Fruit fly (Drosophila melanogaster) whole organism, embryonic: Measurements from ENCODE around the gene timeout.

Experiments used
- Abd-B ChIP-seq: fragments of 200-800 bp; sonication (Bioruptor generic); optimal IDR thresholded peaks from 2 replicates; lab custom pipeline; 2018; ENCODE audit warnings: missing biosample characterization, mild to moderate bottlenecking, missing genetic modification characterization, moderate library complexity
- B-H2 ChIP-seq: fragments of 200-800 bp; sonication (Bioruptor generic); optimal IDR thresholded peaks from 2 replicates; lab custom pipeline; 2018; ENCODE audit warnings: missing biosample characterization, mild to moderate bottlenecking, missing genetic modification characterization
- Bteb2 ChIP-seq: fragments of 200-800 bp; sonication (Bioruptor generic); optimal IDR thresholded peaks from 2 replicates; lab custom pipeline; 2016; ENCODE audit warnings: missing biosample characterization, missing genetic modification characterization
- C15 ChIP-seq: fragments of 200-800 bp; sonication (Bioruptor generic); IDR thresholded peaks from 3 replicates; pipeline ENCODE4 v1.3.6; 2022; ENCODE audit warnings: missing biosample characterization, missing genetic modification characterization
- CG10565 ChIP-seq: fragments of 200-800 bp; sonication (Bioruptor generic); optimal IDR thresholded peaks from 3 replicates; lab custom pipeline; 2016; ENCODE audit warnings: missing biosample characterization, mild to moderate bottlenecking, missing genetic modification characterization
- CG12219 ChIP-seq: fragments of 200-800 bp; sonication (Bioruptor generic); optimal IDR thresholded peaks from 3 replicates; lab custom pipeline; 2018; ENCODE audit warnings: missing biosample characterization, mild to moderate bottlenecking, missing genetic modification characterization
- CG13424 ChIP-seq: fragments of 200-800 bp; sonication (Bioruptor generic); optimal IDR thresholded peaks from 2 replicates; lab custom pipeline; 2019; ENCODE audit warnings: missing biosample characterization, mild to moderate bottlenecking, missing genetic modification characterization, moderate library complexity
- CG13894 ChIP-seq: fragments of 200-800 bp; sonication (Bioruptor generic); optimal IDR thresholded peaks from 3 replicates; lab custom pipeline; 2018; ENCODE audit warnings: missing biosample characterization, mild to moderate bottlenecking, missing genetic modification characterization, moderate library complexity
- CG15073 ChIP-seq: fragments of 200-800 bp; sonication (Bioruptor generic); optimal IDR thresholded peaks from 2 replicates; lab custom pipeline; 2016; ENCODE audit warnings: missing biosample characterization, missing genetic modification characterization
- CG1529 ChIP-seq: fragments of 200-800 bp; sonication (Bioruptor generic); optimal IDR thresholded peaks from 3 replicates; lab custom pipeline; 2018; ENCODE audit warnings: missing biosample characterization, missing genetic modification characterization
- CG16813 ChIP-seq: fragments of 200-800 bp; sonication (Bioruptor generic); IDR thresholded peaks from 3 replicates; pipeline ENCODE4 v1.3.6; 2022; ENCODE audit warnings: missing biosample characterization, missing genetic modification characterization; ENCODE audit not compliant: partially characterized antibody
- CG17359 ChIP-seq: fragments of 200-800 bp; sonication (Bioruptor generic); optimal IDR thresholded peaks from 3 replicates; lab custom pipeline; 2018; ENCODE audit warnings: missing biosample characterization, mild to moderate bottlenecking, missing genetic modification characterization, moderate library complexity
- CG17568 ChIP-seq: fragments of 200-800 bp; sonication (Bioruptor generic); optimal IDR thresholded peaks from 2 replicates; lab custom pipeline; 2018; ENCODE audit warnings: missing biosample characterization, mild to moderate bottlenecking, missing genetic modification characterization, moderate library complexity
- CG3838 ChIP-seq: fragments of 200-800 bp; sonication (Bioruptor generic); optimal IDR thresholded peaks from 3 replicates; lab custom pipeline; 2016; ENCODE audit warnings: missing biosample characterization, missing genetic modification characterization
- CG4360 ChIP-seq: fragments of 200-800 bp; sonication (Bioruptor generic); IDR thresholded peaks from 2 replicates; pipeline ENCODE4 v1.3.6; 2022; ENCODE audit warnings: missing biosample characterization, missing genetic modification characterization
- CG4730 ChIP-seq: fragments of 200-800 bp; sonication (Bioruptor generic); IDR thresholded peaks from 2 replicates; pipeline ENCODE4 v1.3.6; 2022; ENCODE audit warnings: missing biosample characterization, missing genetic modification characterization
- CG6791 ChIP-seq: fragments of 200-800 bp; sonication (Bioruptor generic); IDR thresholded peaks from 3 replicates; pipeline ENCODE4 v1.3.6; 2022; ENCODE audit warnings: missing biosample characterization, missing genetic modification characterization; ENCODE audit not compliant: partially characterized antibody
- CG7372 ChIP-seq: fragments of 200-800 bp; sonication (Bioruptor generic); IDR thresholded peaks from 2 replicates; pipeline ENCODE4 v1.3.6; 2022; ENCODE audit warnings: missing biosample characterization, missing genetic modification characterization
- CG8281 ChIP-seq: fragments of 200-800 bp; sonication (Bioruptor generic); optimal IDR thresholded peaks from 2 replicates; lab custom pipeline; 2018; ENCODE audit warnings: missing biosample characterization, mild to moderate bottlenecking, missing genetic modification characterization, moderate library complexity
- CG8359 ChIP-seq: fragments of 200-800 bp; sonication (Bioruptor generic); optimal IDR thresholded peaks from 2 replicates; lab custom pipeline; 2017; ENCODE audit warnings: missing biosample characterization, mild to moderate bottlenecking, missing genetic modification characterization, borderline replicate concordance
- CG8478 ChIP-seq: fragments of >200 bp; optimal IDR thresholded peaks from 2 replicates; lab custom pipeline; 2018
- CG9609 ChIP-seq: fragments of 200-800 bp; sonication (Bioruptor generic); optimal IDR thresholded peaks from 3 replicates; lab custom pipeline; 2016; ENCODE audit warnings: missing biosample characterization, missing genetic modification characterization
- CG9727 ChIP-seq: fragments of 200-800 bp; sonication (Bioruptor generic); optimal IDR thresholded peaks from 3 replicates; lab custom pipeline; 2017; ENCODE audit warnings: missing biosample characterization, mild to moderate bottlenecking, missing genetic modification characterization
- CG9876 ChIP-seq: fragments of 200-800 bp; sonication (Bioruptor generic); optimal IDR thresholded peaks from 2 replicates; lab custom pipeline; 2016; ENCODE audit warnings: missing biosample characterization, missing genetic modification characterization
- CkIIα-i1 ChIP-seq: fragments of 200-800 bp; sonication (Bioruptor generic); IDR thresholded peaks from 2 replicates; pipeline ENCODE4 v1.3.6; 2022; ENCODE audit warnings: missing biosample characterization, missing genetic modification characterization
- CoRest ChIP-seq: fragments of 200-800 bp; sonication (Bioruptor generic); optimal IDR thresholded peaks from 3 replicates; lab custom pipeline; 2018; ENCODE audit warnings: missing biosample characterization, mild to moderate bottlenecking, missing genetic modification characterization, moderate library complexity
- H15 ChIP-seq: fragments of 200-800 bp; sonication (Bioruptor generic); IDR thresholded peaks from 3 replicates; pipeline ENCODE4 v1.3.6; 2022; ENCODE audit warnings: missing biosample characterization, missing genetic modification characterization
- Hr78 ChIP-seq, 2 experiments: fragments of 200-800 bp in 1 of 2; fragments of >200 bp in 1 of 2; sonication (Bioruptor generic) in 1 of 2; optimal IDR thresholded peaks; 2 replicates each; lab custom pipeline; 2017 to 2019; ENCODE audit warnings: missing biosample characterization in 2 of 2, missing genetic modification characterization in 2 of 2, mild to moderate bottlenecking in 1 of 2, moderate library complexity in 1 of 2
- Max ChIP-seq: fragments of 200-800 bp; sonication (Bioruptor generic); optimal IDR thresholded peaks from 2 replicates; lab custom pipeline; 2016; ENCODE audit warnings: missing biosample characterization, mild to moderate bottlenecking, missing genetic modification characterization
- Neu2 ChIP-seq: fragments of 200-800 bp; sonication (Bioruptor generic); optimal IDR thresholded peaks from 3 replicates; lab custom pipeline; 2016; ENCODE audit warnings: missing biosample characterization, missing genetic modification characterization, borderline replicate concordance
- Ptx1 ChIP-seq: fragments of 200-800 bp; sonication (Bioruptor generic); IDR thresholded peaks from 2 replicates; pipeline ENCODE4 v1.3.6; 2022; ENCODE audit warnings: missing biosample characterization, missing genetic modification characterization
- Side ChIP-seq: fragments of 200-800 bp; sonication (Bioruptor generic); optimal IDR thresholded peaks from 2 replicates; lab custom pipeline; 2016; ENCODE audit warnings: missing biosample characterization, missing genetic modification characterization
- Tbp ChIP-seq: fragments of >200 bp; optimal IDR thresholded peaks from 2 replicates; lab custom pipeline; 2018; ENCODE audit warnings: missing biosample characterization, missing genetic modification characterization
- Vsx1 ChIP-seq: fragments of 200-800 bp; sonication (Bioruptor generic); optimal IDR thresholded peaks from 2 replicates; lab custom pipeline; 2017; ENCODE audit warnings: missing biosample characterization, mild to moderate bottlenecking, missing genetic modification characterization, missing genetic modification reagents
- chif ChIP-seq, 2 experiments: fragments of 200-800 bp; sonication (Bioruptor generic); optimal IDR thresholded peaks; 3 replicates each; lab custom pipeline; 2016; ENCODE audit warnings: missing biosample characterization in 2 of 2, missing genetic modification characterization in 2 of 2
- chinmo ChIP-seq: fragments of 200-800 bp; sonication (Bioruptor generic); IDR thresholded peaks from 4 replicates; pipeline ENCODE4 v1.3.6; 2022; ENCODE audit warnings: missing biosample characterization, missing genetic modification characterization; ENCODE audit not compliant: partially characterized antibody
- da ChIP-seq: fragments of 200-800 bp; sonication (Bioruptor generic); optimal IDR thresholded peaks from 2 replicates; lab custom pipeline; 2016; ENCODE audit warnings: missing biosample characterization, missing genetic modification characterization
- disco-r ChIP-seq: fragments of 200-800 bp; sonication (Bioruptor generic); optimal IDR thresholded peaks from 2 replicates; lab custom pipeline; 2016; ENCODE audit warnings: missing biosample characterization, missing genetic modification characterization
- fru ChIP-seq: fragments of >200 bp; optimal IDR thresholded peaks from 2 replicates; lab custom pipeline; 2017
- hth ChIP-seq: fragments of >200 bp; optimal IDR thresholded peaks from 2 replicates; lab custom pipeline; 2017; ENCODE audit warnings: inconsistent platforms
- jigr1 ChIP-seq: fragments of 200-800 bp; sonication (Bioruptor generic); IDR thresholded peaks from 3 replicates; pipeline ENCODE4 v1.3.6; 2022; ENCODE audit warnings: missing biosample characterization, missing genetic modification characterization
- kah ChIP-seq: fragments of 200-800 bp; sonication (Bioruptor generic); optimal IDR thresholded peaks from 2 replicates; lab custom pipeline; 2018; ENCODE audit warnings: missing biosample characterization, mild to moderate bottlenecking, missing genetic modification characterization
- lbe ChIP-seq: fragments of 200-800 bp; sonication (Bioruptor generic); optimal IDR thresholded peaks from 2 replicates; lab custom pipeline; 2016; ENCODE audit warnings: missing biosample characterization, mild to moderate bottlenecking, missing genetic modification characterization
- lov ChIP-seq, 2 experiments: fragments of 200-800 bp in 1 of 2; fragments of >200 bp in 1 of 2; sonication (Bioruptor generic) in 1 of 2; IDR thresholded peaks in 1 of 2; optimal IDR thresholded peaks in 1 of 2; 2 replicates in 1 of 2; 3 replicates in 1 of 2; pipeline versions ENCODE4 v1.3.6 to Lab custom; 2017 to 2022; ENCODE audit warnings: missing biosample characterization in 1 of 2, missing genetic modification characterization in 1 of 2
- luna ChIP-seq: fragments of 200-800 bp; sonication (Bioruptor generic); optimal IDR thresholded peaks from 2 replicates; lab custom pipeline; 2016; ENCODE audit warnings: missing biosample characterization, missing genetic modification characterization
- nerfin-1 ChIP-seq: fragments of 200-800 bp; sonication (Bioruptor generic); optimal IDR thresholded peaks from 3 replicates; lab custom pipeline; 2019; ENCODE audit warnings: missing biosample characterization, mild to moderate bottlenecking, missing genetic modification characterization, moderate library complexity
- pb ChIP-seq: fragments of 200-800 bp; sonication (Bioruptor generic); optimal IDR thresholded peaks from 3 replicates; lab custom pipeline; 2016; ENCODE audit warnings: missing biosample characterization, missing genetic modification characterization
- sc ChIP-seq, 3 experiments: fragments of >200 bp in 2 of 3; fragments of 200-800 bp in 1 of 3; sonication (Bioruptor generic) in 1 of 3; optimal IDR thresholded peaks; 2 replicates in 2 of 3; 3 replicates in 1 of 3; lab custom pipeline; 2017; ENCODE audit warnings: mild to moderate bottlenecking in 1 of 3, missing biosample characterization in 1 of 3, missing genetic modification characterization in 1 of 3, missing genetic modification reagents in 1 of 3
- sim ChIP-seq: fragments of 200-800 bp; sonication (Bioruptor generic); IDR thresholded peaks from 2 replicates; pipeline ENCODE4 v1.3.6; 2022; ENCODE audit warnings: missing biosample characterization, missing genetic modification characterization
- slbo ChIP-seq: fragments of 200-800 bp; sonication (Bioruptor generic); IDR thresholded peaks from 2 replicates; pipeline ENCODE4 v1.3.6; 2022; ENCODE audit warnings: missing biosample characterization, missing genetic modification characterization
- trem ChIP-seq: fragments of 200-800 bp; optimal IDR thresholded peaks from 3 replicates; lab custom pipeline; 2019; ENCODE audit warnings: missing biosample characterization, mild to moderate bottlenecking, missing genetic modification characterization, moderate library complexity
- yki ChIP-seq: fragments of >200 bp; optimal IDR thresholded peaks from 3 replicates; lab custom pipeline; 2018

The timeout gene

DNA sequence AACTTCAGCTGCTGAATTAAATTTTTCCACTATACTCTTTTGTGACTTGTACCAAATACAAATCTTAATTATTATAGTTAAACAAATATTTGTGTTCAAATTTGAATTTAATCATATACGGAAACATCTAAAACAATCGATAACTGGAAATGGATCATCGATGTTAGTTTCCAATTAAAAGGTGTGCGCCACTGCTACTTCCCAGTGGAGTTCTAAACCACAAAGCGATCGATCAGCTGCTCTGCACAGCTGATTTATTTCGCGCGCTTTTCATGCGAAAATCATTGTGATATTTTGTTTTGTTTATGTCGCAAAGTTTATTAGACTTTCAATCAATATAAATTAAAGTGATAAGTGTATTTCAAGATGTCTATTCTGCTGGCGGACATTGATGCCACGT, at the start of gene timeout (continued):
- no peak for TF ChIP-seq sc (optimal IDR thresholded peaks at IDR 0.05; lab: Kevin White, UChicago)
- TF ChIP-seq sc (GFP tag; optimal IDR thresholded peaks at IDR 0.05; lab: Kevin White, UChicago), result no peak
- no peak for TF ChIP-seq CG1529 (GFP tag; lab: Kevin White, UChicago)
- TF ChIP-seq pb, result no peak
- TF ChIP-seq fru (lab: Kevin White, UChicago), result no peak
- TF ChIP-seq Abd-B (GFP tag; lab: Kevin White, UChicago), result peak; percentile 4
- TF ChIP-seq Neu2, result no peak
- no peak for TF ChIP-seq CG8281 (tag; lab: Kevin White, UChicago)
- no peak for TF ChIP-seq Max (GFP tag; lab: Kevin White, UChicago)
- TF ChIP-seq Hr78 (GFP tag; optimal IDR thresholded peaks at IDR 0.05; lab: Kevin White, UChicago), result no peak
- no peak for TF ChIP-seq CG4730 (GFP tag; lab: Robert Waterston, UW)
- TF ChIP-seq CG9876 (GFP tag; lab: Kevin White, UChicago), result no peak
- no peak for TF ChIP-seq slbo (GFP tag; lab: Robert Waterston, UW)
- no peak for TF ChIP-seq B-H2 (GFP tag; lab: Kevin White, UChicago)
- TF ChIP-seq CG9609 (GFP tag; lab: Kevin White, UChicago), result no peak
- TF ChIP-seq Tbp (GFP tag; lab: Kevin White, UChicago), result no peak
- no peak for TF ChIP-seq CG10565 (GFP tag; lab: Kevin White, UChicago)
- no peak for TF ChIP-seq CkIIα-i1 (GFP tag; lab: Robert Waterston, UW)
- no peak for TF ChIP-seq da (GFP tag; lab: Kevin White, UChicago)
- TF ChIP-seq Vsx1, result no peak
- no peak for TF ChIP-seq Side (GFP tag; lab: Kevin White, UChicago)
- TF ChIP-seq hth (lab: Kevin White, UChicago), result no peak
- no peak for TF ChIP-seq CG8359
- peak; percentile 93 for TF ChIP-seq trem (tag; lab: Kevin White, UChicago)
- no peak for TF ChIP-seq CG4360
- TF ChIP-seq Ptx1, result no peak
- TF ChIP-seq CG17359, result no peak
- peak; percentile 8 for TF ChIP-seq CoRest (tag; lab: Kevin White, UChicago)
- TF ChIP-seq CG12219 (GFP tag; lab: Kevin White, UChicago), result no peak
- no peak for TF ChIP-seq yki (lab: Kevin White, UChicago)
- 0 out of 4 replicates have a peak, but pooled peaks have one; percentile 26 for TF ChIP-seq chinmo (GFP tag; lab: Robert Waterston, UW)
- TF ChIP-seq nerfin-1, result no peak
- no peak for TF ChIP-seq C15 (GFP tag; lab: Robert Waterston, UW)
- TF ChIP-seq jigr1 (GFP tag; lab: Robert Waterston, UW), result no peak
- TF ChIP-seq disco-r (GFP tag; lab: Kevin White, UChicago), result no peak
- peak; percentile 76 for TF ChIP-seq CG6791 (GFP tag; lab: Robert Waterston, UW)
- TF ChIP-seq CG13894, result no peak
- TF ChIP-seq lov (optimal IDR thresholded peaks at IDR 0.05; lab: Kevin White, UChicago), result no peak
- TF ChIP-seq lov (GFP tag; IDR thresholded peaks at IDR 0.05; lab: Robert Waterston, UW), result no peak
- TF ChIP-seq luna, result no peak
- TF ChIP-seq Bteb2 (GFP tag; lab: Kevin White, UChicago), result no peak
- TF ChIP-seq CG9727 (GFP tag; lab: Kevin White, UChicago), result no peak
- no peak for TF ChIP-seq CG3838
- no peak for TF ChIP-seq CG17568 (GFP tag; lab: Kevin White, UChicago)
- no peak for TF ChIP-seq CG13424
- no peak for TF ChIP-seq H15 (GFP tag; lab: Robert Waterston, UW)
- TF ChIP-seq CG7372 (GFP tag; lab: Robert Waterston, UW), result no peak
- TF ChIP-seq kah (GFP tag; lab: Kevin White, UChicago), result no peak
- TF ChIP-seq CG16813 (GFP tag; lab: Robert Waterston, UW), result peak; percentile 67
- no peak for TF ChIP-seq CG15073
- no peak for TF ChIP-seq lbe
- TF ChIP-seq CG8478 (lab: Kevin White, UChicago), result no peak
- no peak for TF ChIP-seq sim (GFP tag; lab: Robert Waterston, UW)
- no peak for TF ChIP-seq chif (GFP tag; optimal IDR thresholded peaks at IDR 0.05; lab: Kevin White, UChicago)
